Fruit fly (Drosophila melanogaster): ENCODE data around the gene CG1907.

DNA sequence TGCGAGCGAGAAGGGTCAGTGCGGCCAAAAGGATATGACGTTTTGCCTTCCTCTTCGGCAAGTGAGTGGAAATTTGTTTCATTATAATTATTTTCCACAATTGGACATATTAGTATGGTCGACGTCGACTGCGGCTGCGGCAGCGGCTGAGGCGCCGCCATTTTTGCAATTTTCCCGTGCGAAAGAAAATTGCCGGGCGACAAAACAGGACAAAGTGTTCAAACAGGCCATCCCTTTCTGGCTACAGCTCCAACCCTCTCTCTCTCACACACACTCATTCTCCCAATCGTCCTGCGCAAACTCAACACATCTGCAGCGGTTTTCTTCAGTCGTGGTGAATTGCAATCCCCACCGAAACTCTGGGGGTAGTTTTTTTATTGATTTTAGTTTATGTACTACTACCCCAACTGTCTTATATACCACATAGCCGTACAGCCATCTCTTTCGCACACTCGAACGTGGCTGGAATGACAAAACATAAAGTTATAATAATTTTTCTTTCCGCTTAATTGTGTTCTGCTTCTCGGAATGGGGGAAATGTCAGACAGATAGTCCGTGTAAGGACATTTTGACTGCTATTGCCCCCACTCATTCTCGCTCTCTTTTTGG, 46.7 kb upstream of the CG1907 start:
- no peak for TF ChIP-seq CG3919 (GFP tag; optimal IDR thresholded peaks at IDR 0.05)
- no peak for TF ChIP-seq vri (GFP tag; optimal IDR thresholded peaks at IDR 0.05)
- no peak for TF ChIP-seq dac (GFP tag; optimal IDR thresholded peaks at IDR 0.05)
- no peak for TF ChIP-seq CG16779 (tag; optimal IDR thresholded peaks at IDR 0.05)
- no peak for TF ChIP-seq CG11762 (GFP tag; optimal IDR thresholded peaks at IDR 0.05; ENCODE audit: insufficient read depth)
- TF ChIP-seq CG3032 (tag; optimal IDR thresholded peaks at IDR 0.05) = no peak
- no peak for TF ChIP-seq Ets96B (tag; optimal IDR thresholded peaks at IDR 0.05)
- no peak for TF ChIP-seq Gug (GFP tag; IDR thresholded peaks at IDR 0.05)
